Fruit fly (Drosophila melanogaster) whole organism, embryonic: ENCODE data around the gene Pop5.

ENCODE experiments used
- B-H1 ChIP-seq: fragments of 200-800 bp; sonication (Bioruptor generic); IDR thresholded peaks from 3 replicates; pipeline ENCODE4 v1.3.6; 2022; ENCODE audit warnings: missing biosample characterization, missing genetic modification characterization
- CG11093 ChIP-seq: fragments of 200-800 bp; sonication (Bioruptor generic); IDR thresholded peaks from 3 replicates; pipeline ENCODE4 v1.3.6; 2022; ENCODE audit warnings: missing biosample characterization, missing genetic modification characterization
- CG11696 ChIP-seq: fragments of 200-800 bp; sonication (Bioruptor generic); IDR thresholded peaks from 2 replicates; pipeline ENCODE4 v1.3.6; 2022; ENCODE audit warnings: missing biosample characterization, missing genetic modification characterization
- CG13123 ChIP-seq: fragments of 200-800 bp; sonication (Bioruptor generic); optimal IDR thresholded peaks from 2 replicates; lab custom pipeline; 2016; ENCODE audit warnings: missing biosample characterization, missing genetic modification characterization
- CG13775 ChIP-seq: fragments of 200-800 bp; sonication (Bioruptor generic); optimal IDR thresholded peaks from 3 replicates; lab custom pipeline; 2017; ENCODE audit warnings: missing biosample characterization, mild to moderate bottlenecking, missing genetic modification characterization
- CG14965 ChIP-seq: fragments of 200-800 bp; sonication (Bioruptor generic); optimal IDR thresholded peaks from 2 replicates; lab custom pipeline; 2016; ENCODE audit warnings: missing biosample characterization, missing genetic modification characterization, borderline replicate concordance
- CG15011 ChIP-seq: fragments of 200-800 bp; sonication (Bioruptor generic); optimal IDR thresholded peaks from 3 replicates; lab custom pipeline; 2018; ENCODE audit warnings: missing biosample characterization, mild to moderate bottlenecking, missing genetic modification characterization
- CG17361 ChIP-seq: fragments of 200-800 bp; sonication (Bioruptor generic); IDR thresholded peaks from 3 replicates; pipeline ENCODE4 v1.3.6; 2022; ENCODE audit warnings: missing biosample characterization, missing genetic modification characterization
- CG18599 ChIP-seq: fragments of 200-800 bp; sonication (Bioruptor generic); optimal IDR thresholded peaks from 3 replicates; lab custom pipeline; 2017; ENCODE audit warnings: missing biosample characterization, missing genetic modification characterization, mild to moderate bottlenecking, moderate library complexity, missing genetic modification reagents
- CG2202 ChIP-seq: fragments of 200-800 bp; sonication (Bioruptor generic); optimal IDR thresholded peaks from 2 replicates; lab custom pipeline; 2018; ENCODE audit warnings: missing biosample characterization, mild to moderate bottlenecking, missing genetic modification characterization
- CG2889 ChIP-seq: fragments of 200-800 bp; sonication (Bioruptor generic); IDR thresholded peaks from 3 replicates; pipeline ENCODE4 v1.3.6; 2022; ENCODE audit warnings: missing biosample characterization, missing genetic modification characterization
- CG5180 ChIP-seq: fragments of 200-800 bp; sonication (Bioruptor generic); optimal IDR thresholded peaks from 3 replicates; lab custom pipeline; 2017; ENCODE audit warnings: missing biosample characterization, missing genetic modification characterization, mild to moderate bottlenecking, moderate library complexity, missing genetic modification reagents
- CG6791 ChIP-seq: fragments of 200-800 bp; sonication (Bioruptor generic); IDR thresholded peaks from 3 replicates; pipeline ENCODE4 v1.3.6; 2022; ENCODE audit warnings: missing biosample characterization, missing genetic modification characterization; ENCODE audit not compliant: partially characterized antibody
- CG8290 ChIP-seq, 3 experiments: fragments of 200-800 bp; sonication (Bioruptor generic); optimal IDR thresholded peaks; 2 replicates each; lab custom pipeline; 2016 to 2019; ENCODE audit warnings: missing biosample characterization in 3 of 3, missing genetic modification characterization in 3 of 3, mild to moderate bottlenecking in 2 of 3, moderate library complexity in 1 of 3
- CG9437 ChIP-seq: fragments of 200-800 bp; sonication (Bioruptor generic); optimal IDR thresholded peaks from 2 replicates; lab custom pipeline; 2018; ENCODE audit warnings: missing biosample characterization, mild to moderate bottlenecking, missing genetic modification characterization
- CG9817 ChIP-seq: fragments of 200-800 bp; sonication (Bioruptor generic); optimal IDR thresholded peaks from 2 replicates; lab custom pipeline; 2018; ENCODE audit warnings: missing biosample characterization, mild to moderate bottlenecking, missing genetic modification characterization, moderate library complexity
- Dbx ChIP-seq: fragments of 200-800 bp; sonication (Bioruptor generic); IDR thresholded peaks from 3 replicates; pipeline ENCODE4 v1.3.6; 2022; ENCODE audit warnings: missing biosample characterization, missing genetic modification characterization
- Eip74EF ChIP-seq, 2 experiments: fragments of 200-800 bp in 1 of 2; fragments of >200 bp in 1 of 2; sonication (Bioruptor generic) in 1 of 2; optimal IDR thresholded peaks; 2 replicates each; lab custom pipeline; 2017 to 2019; ENCODE audit warnings: missing biosample characterization in 2 of 2, missing genetic modification characterization in 2 of 2, mild to moderate bottlenecking in 1 of 2, moderate library complexity in 1 of 2
- Ets97D ChIP-seq: fragments of 200-800 bp; sonication (Bioruptor generic); optimal IDR thresholded peaks from 3 replicates; lab custom pipeline; 2016; ENCODE audit warnings: missing biosample characterization, missing genetic modification characterization
- Fer2 ChIP-seq: fragments of 200-800 bp; sonication (Bioruptor generic); optimal IDR thresholded peaks from 2 replicates; lab custom pipeline; 2018; ENCODE audit warnings: missing biosample characterization, mild to moderate bottlenecking, missing genetic modification characterization, moderate library complexity
- H2.0 ChIP-seq: fragments of 200-800 bp; sonication (Bioruptor generic); IDR thresholded peaks from 2 replicates; pipeline ENCODE4 v1.3.6; 2022; ENCODE audit warnings: missing biosample characterization, missing genetic modification characterization
- HLH3B ChIP-seq: fragments of 200-800 bp; sonication (Bioruptor generic); IDR thresholded peaks from 2 replicates; pipeline ENCODE4 v1.3.6; 2022; ENCODE audit warnings: missing biosample characterization, missing genetic modification characterization
- Jarid2 ChIP-seq: fragments of 200-800 bp; sonication (Bioruptor generic); optimal IDR thresholded peaks from 3 replicates; lab custom pipeline; 2017; ENCODE audit warnings: mild to moderate bottlenecking, missing biosample characterization, missing genetic modification reagents, missing genetic modification characterization
- Opbp ChIP-seq: fragments of 200-800 bp; sonication (Bioruptor generic); IDR thresholded peaks from 3 replicates; pipeline ENCODE4 v1.3.6; 2022; ENCODE audit warnings: missing biosample characterization, missing genetic modification characterization; ENCODE audit not compliant: partially characterized antibody
- Spps ChIP-seq: fragments of 200-800 bp; sonication (Bioruptor generic); optimal IDR thresholded peaks from 2 replicates; lab custom pipeline; 2018; ENCODE audit warnings: missing biosample characterization, mild to moderate bottlenecking, missing genetic modification characterization
- TFAM ChIP-seq: fragments of 200-800 bp; sonication (Bioruptor generic); optimal IDR thresholded peaks from 2 replicates; lab custom pipeline; 2017; ENCODE audit warnings: missing biosample characterization, missing genetic modification characterization, inconsistent platforms
- Trl ChIP-seq, 3 experiments: fragments of >200 bp in 2 of 3; fragments of 200-800 bp in 1 of 3; sonication (Bioruptor generic) in 1 of 3; optimal IDR thresholded peaks; 2 replicates in 1 of 3; 3 replicates in 2 of 3; lab custom pipeline; 2016 to 2017; ENCODE audit warnings: missing biosample characterization in 1 of 3, missing genetic modification characterization in 1 of 3
- aop ChIP-seq: fragments of 200-800 bp; sonication (Bioruptor generic); IDR thresholded peaks from 2 replicates; pipeline ENCODE4 v1.3.6; 2022; ENCODE audit warnings: missing biosample characterization, missing genetic modification characterization
- bowl ChIP-seq: fragments of 200-800 bp; sonication (Bioruptor generic); IDR thresholded peaks from 2 replicates; pipeline ENCODE4 v1.3.6; 2022; ENCODE audit warnings: missing biosample characterization, missing genetic modification characterization
- cato ChIP-seq: fragments of 200-800 bp; sonication (Bioruptor generic); optimal IDR thresholded peaks from 2 replicates; lab custom pipeline; 2016; ENCODE audit warnings: missing biosample characterization, missing genetic modification characterization, borderline replicate concordance
- chm ChIP-seq: fragments of 200-800 bp; sonication (Bioruptor generic); IDR thresholded peaks from 2 replicates; pipeline ENCODE4 v1.3.6; 2022; ENCODE audit warnings: missing biosample characterization, missing genetic modification characterization
- hb ChIP-seq: fragments of 200-800 bp; sonication (Bioruptor generic); IDR thresholded peaks from 3 replicates; pipeline ENCODE4 v1.3.6; 2022; ENCODE audit warnings: missing biosample characterization, missing genetic modification characterization; ENCODE audit not compliant: partially characterized antibody
- ind ChIP-seq: fragments of 200-800 bp; sonication (Bioruptor generic); optimal IDR thresholded peaks from 3 replicates; lab custom pipeline; 2016; ENCODE audit warnings: missing biosample characterization, missing genetic modification characterization
- jing ChIP-seq: fragments of 200-800 bp; sonication (Bioruptor generic); optimal IDR thresholded peaks from 2 replicates; lab custom pipeline; 2018; ENCODE audit warnings: missing biosample characterization, mild to moderate bottlenecking, missing genetic modification characterization
- jumu ChIP-seq: fragments of 200-800 bp; sonication (Bioruptor generic); optimal IDR thresholded peaks from 3 replicates; lab custom pipeline; 2016; ENCODE audit warnings: missing biosample characterization, missing genetic modification characterization
- kah ChIP-seq: fragments of 200-800 bp; sonication (Bioruptor generic); optimal IDR thresholded peaks from 2 replicates; lab custom pipeline; 2018; ENCODE audit warnings: missing biosample characterization, mild to moderate bottlenecking, missing genetic modification characterization
- maf-S ChIP-seq: fragments of 200-800 bp; sonication (Bioruptor generic); optimal IDR thresholded peaks from 2 replicates; lab custom pipeline; 2016; ENCODE audit warnings: missing biosample characterization, missing genetic modification characterization
- nerfin-2 ChIP-seq: fragments of 200-800 bp; sonication (Bioruptor generic); IDR thresholded peaks from 2 replicates; pipeline ENCODE4 v1.3.6; 2022; ENCODE audit warnings: missing biosample characterization, missing genetic modification characterization; ENCODE audit not compliant: partially characterized antibody
- odd ChIP-seq: fragments of 200-800 bp; sonication (Bioruptor generic); optimal IDR thresholded peaks from 2 replicates; lab custom pipeline; 2017; ENCODE audit warnings: missing biosample characterization, mild to moderate bottlenecking, missing genetic modification characterization
- pan ChIP-seq, 4 experiments: fragments of >200 bp in 3 of 4; fragments of 200-800 bp in 1 of 4; sonication (Bioruptor generic) in 1 of 4; optimal IDR thresholded peaks in 3 of 4; IDR thresholded peaks in 1 of 4; 2 replicates each; pipeline versions ENCODE4 v1.3.6 to Lab custom; 2017 to 2022; ENCODE audit warnings: missing biosample characterization in 2 of 4, missing genetic modification characterization in 2 of 4, mixed read lengths in 1 of 4
- pfk ChIP-seq: fragments of 200-800 bp; sonication (Bioruptor generic); optimal IDR thresholded peaks from 2 replicates; lab custom pipeline; 2018; ENCODE audit warnings: missing biosample characterization, mild to moderate bottlenecking, missing genetic modification characterization, moderate library complexity
- schlank ChIP-seq: fragments of 200-800 bp; sonication (Bioruptor generic); optimal IDR thresholded peaks from 2 replicates; lab custom pipeline; 2018; ENCODE audit warnings: missing biosample characterization, mild to moderate bottlenecking, missing genetic modification characterization
- shn ChIP-seq: fragments of 200-800 bp; sonication (Bioruptor generic); optimal IDR thresholded peaks from 3 replicates; lab custom pipeline; 2016; ENCODE audit warnings: missing biosample characterization, missing genetic modification characterization
- slp2 ChIP-seq: fragments of 200-800 bp; sonication (Bioruptor generic); optimal IDR thresholded peaks from 2 replicates; lab custom pipeline; 2016; ENCODE audit warnings: missing biosample characterization, missing genetic modification characterization
- zen ChIP-seq: fragments of 200-800 bp; sonication (Bioruptor generic); optimal IDR thresholded peaks from 3 replicates; lab custom pipeline; 2018; ENCODE audit warnings: missing biosample characterization, mild to moderate bottlenecking, missing genetic modification characterization, moderate library complexity
- zfh2 ChIP-seq: fragments of 200-800 bp; sonication (Bioruptor generic); optimal IDR thresholded peaks from 2 replicates; lab custom pipeline; 2016; ENCODE audit warnings: missing biosample characterization, missing genetic modification characterization

The Pop5 gene

dm6 chr3L:17012017-17012719 is 32.7 kb downstream of the Pop5 start, which contains the start of gene CG3764 (continued):
- TF ChIP-seq Jarid2 (peak; percentile 56), CG2202 (tag; lab: Kevin White, UChicago) (peak; percentile 78), CG11093 (peak; percentile 11; the same call in 1 of the 3 replicates), slp2 (GFP tag; lab: Kevin White, UChicago) (peak; percentile 59), CG18599 (peak; percentile 76), pan (optimal IDR thresholded peaks at IDR 0.05; lab: Kevin White, UChicago) (no peak), pan (GFP tag; optimal IDR thresholded peaks at IDR 0.05 in 1 of 2, IDR thresholded peaks at IDR 0.05 in 1 of 2) (peak in 1 of 2 experiments; percentile 71), CG5180 (GFP tag; lab: Kevin White, UChicago) (peak; percentile 73), Eip74EF (GFP tag; optimal IDR thresholded peaks at IDR 0.05; lab: Kevin White, UChicago) (peak in 1 of 2 experiments; percentile 96), jing (GFP tag; lab: Kevin White, UChicago) (peak; percentile 52), CG15011 (GFP tag; lab: Kevin White, UChicago) (peak; percentile 77), schlank (tag; lab: Kevin White, UChicago) (peak; percentile 78), Fer2 (tag; lab: Kevin White, UChicago) (peak; percentile 67), B-H1 (peak; percentile 24; the same call in 1 of the 3 replicates), HLH3B (GFP tag; lab: Robert Waterston, UW) (peak; percentile 58; the same call in 1 of the 2 replicates), odd (GFP tag; lab: Kevin White, UChicago) (peak; percentile 89), H2.0 (GFP tag; lab: Robert Waterston, UW) (peak; percentile 43; the same call in 1 of the 2 replicates), hb (no peak), Opbp (GFP tag; lab: Robert Waterston, UW) (peak; percentile 100), TFAM (GFP tag; lab: Kevin White, UChicago) (peak; percentile 71), aop (GFP tag; lab: Robert Waterston, UW) (peak; percentile 55; the same call in 1 of the 2 replicates), CG6791 (peak; percentile 47; the same call in 1 of the 3 replicates), CG11696 (GFP tag; lab: Robert Waterston, UW) (0 out of 2 replicates have a peak, but pooled peaks have one; percentile 6), Dbx (GFP tag; lab: Robert Waterston, UW) (peak; percentile 62), CG2889 (no peak), CG9437 (no peak), chm (peak; percentile 88), ind (GFP tag; lab: Kevin White, UChicago) (peak; percentile 41), jumu (GFP tag; lab: Kevin White, UChicago) (peak; percentile 65), nerfin-2 (no peak; the same call in 1 of the 2 replicates), CG8290 (GFP tag; optimal IDR thresholded peaks at IDR 0.05; lab: Kevin White, UChicago) (peak; percentile 54), CG8290 (tag; optimal IDR thresholded peaks at IDR 0.05; lab: Kevin White, UChicago) (peak; percentile 83 to 94), shn (GFP tag; lab: Kevin White, UChicago) (peak; percentile 60), cato (GFP tag; lab: Kevin White, UChicago) (peak; percentile 34), kah (GFP tag; lab: Kevin White, UChicago) (peak; percentile 79), maf-S (GFP tag; lab: Kevin White, UChicago) (peak; percentile 50), bowl (peak; percentile 6; the same call in 1 of the 2 replicates), CG9817 (tag; lab: Kevin White, UChicago) (peak; percentile 55), Ets97D (peak; percentile 98), CG13775 (GFP tag; lab: Kevin White, UChicago) (peak; percentile 50), pfk (GFP tag; lab: Kevin White, UChicago) (peak; percentile 74), zfh2 (GFP tag; lab: Kevin White, UChicago) (peak; percentile 23), zen (tag; lab: Kevin White, UChicago) (peak; percentile 46), Spps (peak; percentile 44), CG17361 (GFP tag; lab: Robert Waterston, UW) (peak; percentile 68), CG13123 (GFP tag; lab: Kevin White, UChicago) (peak; percentile 80), Trl (optimal IDR thresholded peaks at IDR 0.05; lab: Kevin White, UChicago) (peak; percentile 79 to 95), Trl (GFP tag; optimal IDR thresholded peaks at IDR 0.05; lab: Kevin White, UChicago) (peak; percentile 79), CG14965 (GFP tag; lab: Kevin White, UChicago) (peak; percentile 34)
